Worm (Caenorhabditis elegans) whole organism, L2 larva: ENCODE data around the gene F57B7.2.
"Not testable (repeated sequence)": the region's sequence is repeated elsewhere in the genome, so short reads cannot be mapped to it uniquely, and the experiment has no call there.

Experiments
- Y55F3AM.14 ChIP-seq: fragments of 200-800 bp; sonication (Bioruptor generic); optimal IDR thresholded peaks from 2 replicates; lab custom pipeline; 2018; ENCODE audit warnings: mild to moderate bottlenecking, missing genetic modification characterization, missing compliant biosample characterization
- ZK546.5 ChIP-seq: sonication (generic microtip); optimal IDR thresholded peaks from 2 replicates; lab custom pipeline; 2017; ENCODE audit warnings: missing biosample characterization, missing genetic modification characterization
- blmp-1 ChIP-seq: sonication (generic microtip); optimal IDR thresholded peaks from 2 replicates; lab custom pipeline; 2017; ENCODE audit warnings: missing genetic modification characterization, mild to moderate bottlenecking, missing compliant biosample characterization, antibody characterized with exemption, moderate library complexity; ENCODE audit not compliant: insufficient read depth
- ceh-16 ChIP-seq: fragments of 150-350 bp; optimal IDR thresholded peaks from 2 replicates; lab custom pipeline; 2014; ENCODE audit warnings: missing biosample characterization, missing genetic modification characterization
- elt-1 ChIP-seq: fragments of 150-350 bp; optimal IDR thresholded peaks from 2 replicates; lab custom pipeline; 2014; ENCODE audit warnings: missing biosample characterization, missing genetic modification characterization
- elt-3 ChIP-seq: sonication (generic microtip); optimal IDR thresholded peaks from 2 replicates; lab custom pipeline; 2017; ENCODE audit warnings: missing biosample characterization, missing genetic modification characterization
- fos-1 ChIP-seq: fragments of 150-350 bp; optimal IDR thresholded peaks from 2 replicates; lab custom pipeline; 2014; ENCODE audit warnings: missing biosample characterization, missing genetic modification characterization
- gmeb-1 ChIP-seq: fragments of 150-350 bp; optimal IDR thresholded peaks from 2 replicates; lab custom pipeline; 2014; ENCODE audit warnings: missing biosample characterization, missing genetic modification characterization
- lin-13 ChIP-seq: fragments of 150-350 bp; optimal IDR thresholded peaks from 2 replicates; lab custom pipeline; 2014; ENCODE audit warnings: missing biosample characterization, missing genetic modification reagents, missing genetic modification characterization
- lsy-2 ChIP-seq, 2 experiments: fragments of 150-350 bp in 1 of 2; sonication (generic microtip) in 1 of 2; optimal IDR thresholded peaks; 2 replicates each; lab custom pipeline; 2014 to 2017; ENCODE audit warnings: missing biosample characterization in 2 of 2, missing genetic modification characterization in 2 of 2
- mab-5 ChIP-seq: fragments of 150-350 bp; optimal IDR thresholded peaks from 2 replicates; lab custom pipeline; 2014; ENCODE audit warnings: missing biosample characterization, missing genetic modification characterization
- mbf-1 ChIP-seq: sonication (generic microtip); optimal IDR thresholded peaks from 2 replicates; lab custom pipeline; 2017; ENCODE audit warnings: missing biosample characterization, missing genetic modification characterization
- mdl-1 ChIP-seq, 2 experiments: fragments of 150-350 bp in 1 of 2; sonication (generic microtip) in 1 of 2; optimal IDR thresholded peaks; 2 replicates each; lab custom pipeline; 2017; ENCODE audit warnings: missing biosample characterization in 2 of 2, missing genetic modification characterization in 2 of 2
- nhr-11 ChIP-seq: fragments of 150-350 bp; optimal IDR thresholded peaks from 2 replicates; lab custom pipeline; 2014; ENCODE audit warnings: missing biosample characterization, missing genetic modification characterization
- nhr-129 ChIP-seq: fragments of 150-350 bp; optimal IDR thresholded peaks from 2 replicates; lab custom pipeline; 2014; ENCODE audit warnings: missing biosample characterization, missing genetic modification characterization
- nhr-25 ChIP-seq: fragments of 150-350 bp; sonication (generic microtip); optimal IDR thresholded peaks from 3 replicates; lab custom pipeline; 2014; ENCODE audit warnings: missing biosample characterization, missing genetic modification characterization
- nhr-6 ChIP-seq: fragments of 150-350 bp; optimal IDR thresholded peaks from 2 replicates; lab custom pipeline; 2014; ENCODE audit warnings: missing biosample characterization, missing genetic modification characterization
- nhr-77 ChIP-seq: fragments of 150-350 bp; optimal IDR thresholded peaks from 2 replicates; lab custom pipeline; 2014; ENCODE audit warnings: missing biosample characterization, missing genetic modification characterization
- sem-4 ChIP-seq: fragments of 150-350 bp; optimal IDR thresholded peaks from 2 replicates; lab custom pipeline; 2014; ENCODE audit warnings: missing biosample characterization, missing genetic modification reagents, missing genetic modification characterization
- skn-1 ChIP-seq: sonication (generic microtip); optimal IDR thresholded peaks from 2 replicates; lab custom pipeline; 2017; ENCODE audit warnings: missing biosample characterization, missing genetic modification characterization
- sma-9 ChIP-seq, 2 experiments: fragments of 150-350 bp in 1 of 2; sonication (generic microtip) in 1 of 2; optimal IDR thresholded peaks; 2 replicates each; lab custom pipeline; 2014 to 2016; ENCODE audit warnings: missing genetic modification characterization in 2 of 2, mild to moderate bottlenecking in 1 of 2, missing biosample characterization in 1 of 2, missing compliant biosample characterization in 1 of 2, missing genetic modification reagents in 1 of 2, moderate library complexity in 1 of 2
- unc-39 ChIP-seq: fragments of 150-350 bp; optimal IDR thresholded peaks from 2 replicates; lab custom pipeline; 2014; ENCODE audit warnings: missing biosample characterization, missing genetic modification characterization
- unc-55 ChIP-seq: fragments of 150-350 bp; sonication (generic microtip); optimal IDR thresholded peaks from 3 replicates; lab custom pipeline; 2014; ENCODE audit warnings: missing biosample characterization, missing genetic modification reagents, missing genetic modification characterization
- unc-62 ChIP-seq: fragments of 150-350 bp; optimal IDR thresholded peaks from 2 replicates; lab custom pipeline; 2014; ENCODE audit warnings: missing biosample characterization, missing genetic modification reagents, missing genetic modification characterization
- zag-1 ChIP-seq: fragments of 150-350 bp; optimal IDR thresholded peaks from 2 replicates; lab custom pipeline; 2014; ENCODE audit warnings: missing biosample characterization, missing genetic modification characterization
- ztf-11 ChIP-seq: sonication (generic microtip); optimal IDR thresholded peaks from 2 replicates; lab custom pipeline; 2017; ENCODE audit warnings: missing biosample characterization, missing genetic modification characterization
- ztf-4 ChIP-seq: fragments of 150-350 bp; optimal IDR thresholded peaks from 2 replicates; lab custom pipeline; 2014; ENCODE audit warnings: missing biosample characterization, missing genetic modification characterization

The F57B7.2 gene

ce11 chrV:11485558-11485957 lies 42.2 kb upstream of the F57B7.2 start, which contains the start of gene srh-1:
srh-1 (plus strand) TSS chrV:11485858.
- TF ChIP-seq mab-5, result no peak
- no peak for TF ChIP-seq mbf-1 (tag; lab: Kevin White, UChicago)
- TF ChIP-seq lsy-2 (tag; optimal IDR thresholded peaks at IDR 0.05; lab: Kevin White, UChicago), result no peak
- no peak for TF ChIP-seq Y55F3AM.14 (GFP tag; lab: Kevin White, UChicago)
- no peak for TF ChIP-seq nhr-6 (tag; lab: Kevin White, UChicago)
- TF ChIP-seq sem-4 (tag; lab: Kevin White, UChicago), result no peak
- no peak for TF ChIP-seq ZK546.5
- TF ChIP-seq unc-55 (GFP tag; lab: Kevin White, UChicago), result no peak
- no peak for TF ChIP-seq sma-9 (GFP tag; optimal IDR thresholded peaks at IDR 0.05; lab: Kevin White, UChicago)
- no peak for TF ChIP-seq sma-9 (tag; optimal IDR thresholded peaks at IDR 0.05; lab: Kevin White, UChicago)
- TF ChIP-seq nhr-11 (tag; lab: Kevin White, UChicago), result no peak
- TF ChIP-seq mdl-1 (tag; optimal IDR thresholded peaks at IDR 0.05; lab: Kevin White, UChicago), result no peak
- TF ChIP-seq skn-1, result no peak
- TF ChIP-seq unc-39, result no peak
- TF ChIP-seq, all 48 proteins: peak for 0

DNA sequence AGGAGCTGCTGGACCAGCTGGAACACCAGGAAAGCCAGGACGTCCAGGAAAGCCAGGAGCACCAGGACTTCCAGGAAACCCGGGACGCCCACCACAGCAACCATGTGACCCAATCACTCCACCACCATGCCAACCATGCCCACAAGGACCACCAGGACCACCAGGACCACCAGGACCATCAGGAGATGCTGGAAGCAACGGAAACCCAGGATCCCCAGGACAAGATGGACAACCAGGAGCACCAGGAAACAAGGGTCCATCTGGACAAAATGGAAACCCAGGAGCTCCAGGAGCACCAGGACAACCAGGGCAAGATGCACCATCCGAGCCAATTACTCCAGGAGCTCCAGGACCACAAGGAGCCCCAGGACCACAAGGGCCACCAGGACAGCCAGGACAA lies 41.0 kb upstream of the F57B7.2 start:
- no peak for TF ChIP-seq sem-4 (tag; lab: Kevin White, UChicago)

ce11 chrV:11483580-11484092 lies 40.2 kb upstream of the F57B7.2 start, which contains the start of gene col-157:
col-157 (plus strand) TSS chrV:11484042.
- TF ChIP-seq zag-1 (tag; lab: Kevin White, UChicago); lin-13 (GFP tag; lab: Kevin White, UChicago); mbf-1 (tag; lab: Kevin White, UChicago): not testable (repeated sequence)
- TF ChIP-seq, all 48 proteins: peak for 0; not testable (repeated sequence) for 48

DNA sequence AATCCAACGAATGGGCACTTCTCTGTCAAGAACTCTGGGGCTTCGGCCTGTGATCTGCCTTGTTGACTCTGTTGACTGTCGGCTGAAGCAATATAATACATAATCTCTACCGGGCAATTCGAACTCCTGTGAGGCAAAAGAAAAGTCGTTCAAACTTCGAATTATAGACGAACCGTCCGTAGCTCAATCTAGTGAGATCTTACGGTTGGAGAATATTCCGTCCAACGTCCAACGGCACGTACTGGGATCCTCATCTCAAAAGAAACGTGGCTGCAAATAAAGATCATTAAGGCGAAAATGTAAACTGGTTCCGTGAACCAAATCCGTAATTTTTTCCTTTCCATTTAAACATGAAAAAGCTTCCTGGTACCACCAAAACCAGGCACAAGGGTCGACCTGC lies 37.3 kb upstream of the F57B7.2 start, which contains the start of gene T11F9.14:
TSS of gene T11F9.14 (minus strand) at position 101 of the 400 bp plus-strand sequence.
- not testable (repeated sequence) for TF ChIP-seq zag-1, mbf-1, nhr-77 (tag; lab: Kevin White, UChicago)
- TF ChIP-seq, all 48 proteins: peak for 0; not testable (repeated sequence) for 48

- TF ChIP-seq blmp-1 (tag; lab: Kevin White, UChicago) (no peak), nhr-25 (tag; lab: Kevin White, UChicago) (no peak)
These were observed 36.0 kb upstream of the F57B7.2 start, which contains the start of gene T11F9.22 for ce11 chrV:11479406-11479805. T11F9.22 (plus strand) TSS chrV:11479706.

DNA sequence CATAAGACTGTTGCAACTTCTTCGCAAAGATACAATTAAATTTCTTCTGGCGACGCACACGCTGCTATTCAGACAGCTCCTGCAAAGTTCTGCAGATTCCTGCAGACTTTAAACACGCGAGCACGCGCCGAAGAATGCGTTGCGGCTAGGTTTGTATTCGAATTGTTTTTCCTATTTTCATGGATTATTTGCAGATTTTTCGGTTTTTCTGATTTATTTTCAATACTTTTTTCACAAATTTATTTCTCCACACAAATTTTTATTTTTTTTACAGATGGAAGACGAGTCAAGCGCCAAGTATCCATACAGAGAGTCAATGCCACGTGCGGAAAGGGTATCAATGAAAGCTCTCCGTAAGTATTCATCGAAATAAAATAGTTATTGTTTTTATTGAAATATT lies 32.2 kb upstream of the F57B7.2 start, which contains the start of gene T11F9.7:
TSS of gene T11F9.7 (plus strand) at position 301 of the 400 bp plus-strand sequence.
- not testable (repeated sequence) for TF ChIP-seq elt-1 (tag; lab: Kevin White, UChicago); unc-55 (GFP tag; lab: Kevin White, UChicago); ceh-16 (tag; lab: Kevin White, UChicago)

DNA sequence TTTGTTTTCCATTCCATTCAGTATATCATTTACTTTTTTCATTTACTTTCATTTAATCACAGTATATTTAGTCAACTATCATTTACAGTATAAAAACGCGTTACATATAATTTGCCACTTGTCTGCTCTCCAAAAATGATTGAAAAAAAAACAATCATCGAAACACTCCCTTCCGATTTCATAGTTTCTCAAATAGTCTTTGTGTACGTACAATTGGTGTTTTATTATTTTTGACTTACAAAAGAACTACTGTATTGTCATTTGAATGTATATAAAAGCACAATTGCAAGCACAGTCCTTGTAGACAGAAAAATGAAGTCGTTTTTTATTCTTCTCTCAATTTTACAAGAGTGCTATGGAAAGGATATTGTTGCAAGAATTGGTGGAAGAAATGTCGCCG lies 31.0 kb upstream of the F57B7.2 start, which contains the start of gene nas-22:
TSS of gene nas-22 (plus strand) at position 301 of the 400 bp plus-strand sequence.
- TF ChIP-seq ztf-11 (tag; lab: Kevin White, UChicago), result no peak
- TF ChIP-seq elt-3, result no peak
- TF ChIP-seq unc-55 (GFP tag; lab: Kevin White, UChicago), result no peak
- no peak for TF ChIP-seq fos-1 (tag; lab: Kevin White, UChicago)
- TF ChIP-seq nhr-129 (tag; lab: Kevin White, UChicago), result no peak
- no peak for TF ChIP-seq gmeb-1 (tag; lab: Kevin White, UChicago)
- TF ChIP-seq unc-62, result no peak
- no peak for TF ChIP-seq elt-1 (tag; lab: Kevin White, UChicago)
- no peak for TF ChIP-seq ztf-4 (tag; lab: Kevin White, UChicago)
- TF ChIP-seq nhr-11 (tag; lab: Kevin White, UChicago), result no peak
